Fruit fly (Drosophila melanogaster) whole organism, embryonic: ENCODE results near the gene Nrd1.

Experiments used
- Abd-B ChIP-seq: fragments of 200-800 bp; sonication (Bioruptor generic); optimal IDR thresholded peaks from 2 replicates; lab custom pipeline; 2018; ENCODE audit warnings: missing biosample characterization, mild to moderate bottlenecking, missing genetic modification characterization, moderate library complexity
- B-H2 ChIP-seq: fragments of 200-800 bp; sonication (Bioruptor generic); optimal IDR thresholded peaks from 2 replicates; lab custom pipeline; 2018; ENCODE audit warnings: missing biosample characterization, mild to moderate bottlenecking, missing genetic modification characterization
- Bdp1 ChIP-seq: fragments of 200-800 bp; sonication (Bioruptor generic); optimal IDR thresholded peaks from 3 replicates; lab custom pipeline; 2016; ENCODE audit warnings: missing biosample characterization, missing genetic modification characterization
- Blimp-1 ChIP-seq: fragments of 200-800 bp; sonication (Bioruptor generic); optimal IDR thresholded peaks from 3 replicates; lab custom pipeline; 2018; ENCODE audit warnings: missing biosample characterization, missing genetic modification characterization, mild to moderate bottlenecking, moderate library complexity, missing genetic modification reagents
- CG10267 ChIP-seq: fragments of 200-800 bp; sonication (Bioruptor generic); optimal IDR thresholded peaks from 2 replicates; lab custom pipeline; 2018; ENCODE audit warnings: missing biosample characterization, mild to moderate bottlenecking, missing genetic modification characterization, moderate library complexity
- CG11093 ChIP-seq: fragments of 200-800 bp; sonication (Bioruptor generic); IDR thresholded peaks from 3 replicates; pipeline ENCODE4 v1.3.6; 2022; ENCODE audit warnings: missing biosample characterization, missing genetic modification characterization
- CG13624 ChIP-seq: fragments of 200-800 bp; sonication (Bioruptor generic); optimal IDR thresholded peaks from 2 replicates; lab custom pipeline; 2016; ENCODE audit warnings: missing biosample characterization, missing genetic modification characterization
- CG15696 ChIP-seq: fragments of 200-800 bp; sonication (Bioruptor generic); optimal IDR thresholded peaks from 2 replicates; lab custom pipeline; 2019; ENCODE audit warnings: missing biosample characterization, mild to moderate bottlenecking, missing genetic modification characterization, moderate library complexity
- CG17359 ChIP-seq: fragments of 200-800 bp; sonication (Bioruptor generic); optimal IDR thresholded peaks from 3 replicates; lab custom pipeline; 2018; ENCODE audit warnings: missing biosample characterization, mild to moderate bottlenecking, missing genetic modification characterization, moderate library complexity
- CG18619 ChIP-seq: fragments of 200-800 bp; sonication (Bioruptor generic); optimal IDR thresholded peaks from 3 replicates; lab custom pipeline; 2017; ENCODE audit warnings: missing biosample characterization, mild to moderate bottlenecking, missing genetic modification characterization
- CG2889 ChIP-seq: fragments of 200-800 bp; sonication (Bioruptor generic); IDR thresholded peaks from 3 replicates; pipeline ENCODE4 v1.3.6; 2022; ENCODE audit warnings: missing biosample characterization, missing genetic modification characterization
- CG3407 ChIP-seq: fragments of 200-800 bp; sonication (Bioruptor generic); optimal IDR thresholded peaks from 2 replicates; lab custom pipeline; 2018; ENCODE audit warnings: missing biosample characterization, mild to moderate bottlenecking, missing genetic modification characterization
- CG42726 ChIP-seq: fragments of 200-800 bp; sonication (Bioruptor generic); IDR thresholded peaks from 2 replicates; pipeline ENCODE4 v1.3.6; 2022; ENCODE audit warnings: missing biosample characterization, missing genetic modification characterization; ENCODE audit not compliant: partially characterized antibody
- CG4424 ChIP-seq: fragments of 200-800 bp; sonication (Bioruptor generic); optimal IDR thresholded peaks from 3 replicates; lab custom pipeline; 2016; ENCODE audit warnings: missing biosample characterization, missing genetic modification characterization
- CG8281 ChIP-seq: fragments of 200-800 bp; sonication (Bioruptor generic); optimal IDR thresholded peaks from 2 replicates; lab custom pipeline; 2018; ENCODE audit warnings: missing biosample characterization, mild to moderate bottlenecking, missing genetic modification characterization, moderate library complexity
- CG8478 ChIP-seq: fragments of >200 bp; optimal IDR thresholded peaks from 2 replicates; lab custom pipeline; 2018
- CG9797 ChIP-seq: fragments of 200-800 bp; sonication (Bioruptor generic); optimal IDR thresholded peaks from 3 replicates; lab custom pipeline; 2018; ENCODE audit warnings: missing biosample characterization, mild to moderate bottlenecking, missing genetic modification characterization
- CkIIα-i1 ChIP-seq: fragments of 200-800 bp; sonication (Bioruptor generic); IDR thresholded peaks from 2 replicates; pipeline ENCODE4 v1.3.6; 2022; ENCODE audit warnings: missing biosample characterization, missing genetic modification characterization
- D19B ChIP-seq: fragments of 200-800 bp; sonication (Bioruptor generic); optimal IDR thresholded peaks from 2 replicates; lab custom pipeline; 2017; ENCODE audit warnings: missing biosample characterization, mild to moderate bottlenecking, missing genetic modification characterization
- Deaf1 ChIP-seq: fragments of 200-800 bp; optimal IDR thresholded peaks from 3 replicates; lab custom pipeline; 2019; ENCODE audit warnings: missing biosample characterization, mild to moderate bottlenecking, missing genetic modification characterization, moderate library complexity
- Dek ChIP-seq: fragments of 200-800 bp; sonication (Bioruptor generic); optimal IDR thresholded peaks from 3 replicates; lab custom pipeline; 2019; ENCODE audit warnings: missing biosample characterization, mild to moderate bottlenecking, missing genetic modification characterization, moderate library complexity
- Fer3 ChIP-seq: fragments of 200-800 bp; sonication (Bioruptor generic); optimal IDR thresholded peaks from 2 replicates; lab custom pipeline; 2018; ENCODE audit warnings: missing biosample characterization, mild to moderate bottlenecking, missing genetic modification characterization, moderate library complexity
- HLH3B ChIP-seq: fragments of 200-800 bp; sonication (Bioruptor generic); IDR thresholded peaks from 2 replicates; pipeline ENCODE4 v1.3.6; 2022; ENCODE audit warnings: missing biosample characterization, missing genetic modification characterization
- Lpt ChIP-seq: fragments of >200 bp; optimal IDR thresholded peaks from 2 replicates; lab custom pipeline; 2018; ENCODE audit warnings: missing biosample characterization, missing genetic modification characterization
- Meics ChIP-seq: fragments of 200-800 bp; sonication (Bioruptor generic); optimal IDR thresholded peaks from 2 replicates; lab custom pipeline; 2017; ENCODE audit warnings: missing biosample characterization, mild to moderate bottlenecking, missing genetic modification characterization
- Mrtf ChIP-seq: fragments of 200-800 bp; sonication (Bioruptor generic); IDR thresholded peaks from 3 replicates; pipeline ENCODE4 v1.3.6; 2022; ENCODE audit warnings: missing biosample characterization, missing genetic modification characterization
- NFAT ChIP-seq: fragments of 200-800 bp; sonication (Bioruptor generic); IDR thresholded peaks from 2 replicates; pipeline ENCODE4 v1.3.6; 2022; ENCODE audit warnings: missing biosample characterization, missing genetic modification characterization
- Six4 ChIP-seq: fragments of 200-800 bp; sonication (Bioruptor generic); optimal IDR thresholded peaks from 2 replicates; lab custom pipeline; 2016; ENCODE audit warnings: missing biosample characterization, missing genetic modification characterization
- Sry-δ ChIP-seq: fragments of 200-800 bp; sonication (Bioruptor generic); optimal IDR thresholded peaks from 2 replicates; lab custom pipeline; 2016; ENCODE audit warnings: missing biosample characterization, missing genetic modification characterization
- Usf ChIP-seq: fragments of 200-800 bp; sonication (Bioruptor generic); optimal IDR thresholded peaks from 2 replicates; lab custom pipeline; 2017; ENCODE audit warnings: missing genotype, missing biosample characterization, missing genetic modification characterization
- bab2 ChIP-seq: fragments of 200-800 bp; sonication (Bioruptor generic); optimal IDR thresholded peaks from 2 replicates; lab custom pipeline; 2016; ENCODE audit warnings: missing biosample characterization, missing genetic modification characterization
- bigmax ChIP-seq: fragments of 200-800 bp; sonication (Bioruptor generic); optimal IDR thresholded peaks from 2 replicates; lab custom pipeline; 2018; ENCODE audit warnings: missing biosample characterization, mild to moderate bottlenecking, missing genetic modification characterization
- corto ChIP-seq: fragments of 200-800 bp; sonication (Bioruptor generic); optimal IDR thresholded peaks from 2 replicates; lab custom pipeline; 2016; ENCODE audit warnings: missing biosample characterization, mild to moderate bottlenecking, missing genetic modification characterization, moderate library complexity
- crp ChIP-seq, 2 experiments: fragments of 200-800 bp; sonication (Bioruptor generic); optimal IDR thresholded peaks; 2 replicates in 1 of 2; 3 replicates in 1 of 2; lab custom pipeline; 2017; ENCODE audit warnings: missing biosample characterization in 2 of 2, missing genetic modification characterization in 2 of 2, mild to moderate bottlenecking in 1 of 2, moderate library complexity in 1 of 2
- dmrt99B ChIP-seq: fragments of 200-800 bp; sonication (Bioruptor generic); optimal IDR thresholded peaks from 2 replicates; lab custom pipeline; 2018; ENCODE audit warnings: missing biosample characterization, mild to moderate bottlenecking, missing genetic modification characterization, moderate library complexity
- dpn ChIP-seq, 2 experiments: fragments of 200-800 bp; sonication (Bioruptor generic); optimal IDR thresholded peaks; 3 replicates each; lab custom pipeline; 2016; ENCODE audit warnings: missing biosample characterization in 2 of 2, missing genetic modification characterization in 2 of 2
- fd102C ChIP-seq: fragments of 200-800 bp; sonication (Bioruptor generic); optimal IDR thresholded peaks from 2 replicates; lab custom pipeline; 2018; ENCODE audit warnings: missing biosample characterization, mild to moderate bottlenecking, missing genetic modification characterization, moderate library complexity
- ftz-f1 ChIP-seq: fragments of 200-800 bp; sonication (Bioruptor generic); optimal IDR thresholded peaks from 2 replicates; lab custom pipeline; 2016; ENCODE audit warnings: missing biosample characterization, missing genetic modification characterization
- fu2 ChIP-seq: fragments of 200-800 bp; sonication (Bioruptor generic); optimal IDR thresholded peaks from 2 replicates; lab custom pipeline; 2016; ENCODE audit warnings: missing biosample characterization, missing genetic modification characterization
- hbn ChIP-seq: fragments of 200-800 bp; sonication (Bioruptor generic); IDR thresholded peaks from 2 replicates; pipeline ENCODE4 v1.3.6; 2022; ENCODE audit warnings: missing biosample characterization, missing genetic modification characterization; ENCODE audit not compliant: partially characterized antibody
- jing ChIP-seq: fragments of 200-800 bp; sonication (Bioruptor generic); optimal IDR thresholded peaks from 2 replicates; lab custom pipeline; 2018; ENCODE audit warnings: missing biosample characterization, mild to moderate bottlenecking, missing genetic modification characterization
- mirr ChIP-seq: fragments of 200-800 bp; sonication (Bioruptor generic); optimal IDR thresholded peaks from 3 replicates; lab custom pipeline; 2018; ENCODE audit warnings: missing biosample characterization, mild to moderate bottlenecking, missing genetic modification characterization
- nau ChIP-seq: fragments of 200-800 bp; sonication (Bioruptor generic); optimal IDR thresholded peaks from 3 replicates; lab custom pipeline; 2017; ENCODE audit warnings: missing biosample characterization, mild to moderate bottlenecking, missing genetic modification characterization, missing genetic modification reagents
- nmo ChIP-seq: fragments of 200-800 bp; sonication (Bioruptor generic); optimal IDR thresholded peaks from 2 replicates; lab custom pipeline; 2018; ENCODE audit warnings: missing biosample characterization, mild to moderate bottlenecking, missing genetic modification characterization, moderate library complexity
- tll ChIP-seq, 2 experiments: fragments of 200-800 bp in 1 of 2; fragments of >200 bp in 1 of 2; sonication (Bioruptor generic) in 1 of 2; optimal IDR thresholded peaks; 2 replicates each; lab custom pipeline; 2017 to 2019; ENCODE audit warnings: missing biosample characterization in 2 of 2, missing genetic modification characterization in 2 of 2, mild to moderate bottlenecking in 1 of 2, moderate library complexity in 1 of 2
- tna ChIP-seq: fragments of 200-800 bp; sonication (Bioruptor generic); IDR thresholded peaks from 2 replicates; pipeline ENCODE4 v1.3.6; 2022; ENCODE audit warnings: missing biosample characterization, missing genetic modification characterization; ENCODE audit not compliant: partially characterized antibody
- twi ChIP-seq: fragments of 200-800 bp; optimal IDR thresholded peaks from 2 replicates; lab custom pipeline; 2019; ENCODE audit warnings: missing biosample characterization, mild to moderate bottlenecking, missing genetic modification characterization, moderate library complexity
- zen ChIP-seq: fragments of 200-800 bp; sonication (Bioruptor generic); optimal IDR thresholded peaks from 3 replicates; lab custom pipeline; 2018; ENCODE audit warnings: missing biosample characterization, mild to moderate bottlenecking, missing genetic modification characterization, moderate library complexity

The Nrd1 gene

dm6 chrX:11857522-11858438 lies 10.9 kb downstream of the Nrd1 start (continued):
- TF ChIP-seq twi (tag; lab: Kevin White, UChicago): peak; percentile 32
- TF ChIP-seq CG8281 (tag; lab: Kevin White, UChicago): peak; percentile 74
- TF ChIP-seq CG15696 (tag; lab: Kevin White, UChicago): peak; percentile 65
- peak; percentile 80 for TF ChIP-seq Abd-B (GFP tag; lab: Kevin White, UChicago)
- peak; percentile 59 for TF ChIP-seq CG3407 (GFP tag; lab: Kevin White, UChicago)
- no peak for TF ChIP-seq fd102C (GFP tag; lab: Kevin White, UChicago)
- no peak for TF ChIP-seq mirr (GFP tag; lab: Kevin White, UChicago)
- TF ChIP-seq crp (GFP tag; optimal IDR thresholded peaks at IDR 0.05; lab: Kevin White, UChicago): no peak
- no peak for TF ChIP-seq nau (GFP tag; lab: Kevin White, UChicago)
- TF ChIP-seq B-H2 (GFP tag; lab: Kevin White, UChicago): no peak
- peak; percentile 82 for TF ChIP-seq CG17359
- peak; percentile 79 for TF ChIP-seq Mrtf (GFP tag; lab: Robert Waterston, UW)
- peak; percentile 36 for TF ChIP-seq CG18619
- peak; percentile 41 for TF ChIP-seq corto (GFP tag; lab: Kevin White, UChicago)
- no peak for TF ChIP-seq bigmax (GFP tag; lab: Kevin White, UChicago)
- TF ChIP-seq Meics (GFP tag; lab: Kevin White, UChicago): peak; percentile 51
- peak; percentile 51 for TF ChIP-seq CG13624 (GFP tag; lab: Kevin White, UChicago)
- TF ChIP-seq zen (tag; lab: Kevin White, UChicago): peak; percentile 62
- peak; percentile 58 for TF ChIP-seq jing
- peak; percentile 61; the same call in 1 of the 2 replicates for TF ChIP-seq HLH3B (GFP tag; lab: Robert Waterston, UW)
- TF ChIP-seq CG42726 (GFP tag; lab: Robert Waterston, UW): no peak
- peak; percentile 69 for TF ChIP-seq Usf (GFP tag; lab: Kevin White, UChicago)
- no peak for TF ChIP-seq CG8478 (lab: Kevin White, UChicago)
- no peak for TF ChIP-seq D19B
- TF ChIP-seq Deaf1 (tag; lab: Kevin White, UChicago): no peak
- TF ChIP-seq dmrt99B (tag; lab: Kevin White, UChicago): peak; percentile 93
- peak; percentile 51 for TF ChIP-seq CG10267 (tag; lab: Kevin White, UChicago)
- TF ChIP-seq CG11093 (GFP tag; lab: Robert Waterston, UW): peak; percentile 77
- TF ChIP-seq tll (GFP tag; optimal IDR thresholded peaks at IDR 0.05; lab: Kevin White, UChicago): no peak
- peak; percentile 66 for TF ChIP-seq Fer3 (tag; lab: Kevin White, UChicago)
- TF ChIP-seq hbn (GFP tag; lab: Robert Waterston, UW): no peak
- TF ChIP-seq Six4 (GFP tag; lab: Kevin White, UChicago): peak; percentile 59
- peak; percentile 62 to 79 for TF ChIP-seq dpn (GFP tag; optimal IDR thresholded peaks at IDR 0.05; lab: Kevin White, UChicago)
- TF ChIP-seq Blimp-1: peak; percentile 74
- TF ChIP-seq nmo (GFP tag; lab: Kevin White, UChicago): peak; percentile 90
- 0 out of 3 replicates have a peak, but pooled peaks have one; percentile 35 for TF ChIP-seq CG2889 (GFP tag; lab: Robert Waterston, UW)
- TF ChIP-seq Dek (tag; lab: Kevin White, UChicago): peak; percentile 43
- TF ChIP-seq CG9797 (GFP tag; lab: Kevin White, UChicago): no peak
- no peak for TF ChIP-seq fu2 (GFP tag; lab: Kevin White, UChicago)
- no peak for TF ChIP-seq CkIIα-i1 (GFP tag; lab: Robert Waterston, UW)
- peak; percentile 56 for TF ChIP-seq NFAT
- TF ChIP-seq tna (GFP tag; lab: Robert Waterston, UW): no peak
- TF ChIP-seq CG4424: peak; percentile 68
- peak; percentile 35 for TF ChIP-seq ftz-f1 (GFP tag; lab: Kevin White, UChicago)
- peak; percentile 79 for TF ChIP-seq bab2 (GFP tag; lab: Kevin White, UChicago)
- TF ChIP-seq Lpt: no peak
- no peak for TF ChIP-seq Sry-δ (GFP tag; lab: Kevin White, UChicago)
- TF ChIP-seq Bdp1 (GFP tag; lab: Kevin White, UChicago): peak; percentile 32
